Worm (Caenorhabditis elegans): ENCODE measurements around the gene dur-1.

ce11 chrIV:9898712-9899111 lies 29.3 kb downstream of the dur-1 start, which contains the start of gene tbc-3:
- TF ChIP-seq tab-1 (GFP tag; IDR thresholded peaks at IDR 0.05) (no peak), cog-1 (tag; optimal IDR thresholded peaks at IDR 0.05) (no peak)

All from whole organism, midembryonic.